Fruit fly (Drosophila melanogaster) whole organism, embryonic: ENCODE results near the gene CG9586.

Experiments used
- Adf1 ChIP-seq: fragments of 200-800 bp; sonication (Bioruptor generic); IDR thresholded peaks from 2 replicates; pipeline ENCODE4 v1.3.6; 2022; ENCODE audit warnings: missing biosample characterization, missing genetic modification characterization
- Bteb2 ChIP-seq: fragments of 200-800 bp; sonication (Bioruptor generic); optimal IDR thresholded peaks from 2 replicates; lab custom pipeline; 2016; ENCODE audit warnings: missing biosample characterization, missing genetic modification characterization
- CG10274 ChIP-seq: fragments of 200-800 bp; sonication (Bioruptor generic); optimal IDR thresholded peaks from 3 replicates; lab custom pipeline; 2017; ENCODE audit warnings: missing biosample characterization, mild to moderate bottlenecking, missing genetic modification characterization
- CG12299 ChIP-seq: fragments of 200-800 bp; sonication (Bioruptor generic); optimal IDR thresholded peaks from 2 replicates; lab custom pipeline; 2018; ENCODE audit warnings: missing biosample characterization, mild to moderate bottlenecking, missing genetic modification characterization
- CG13296 ChIP-seq: fragments of 200-800 bp; sonication (Bioruptor generic); optimal IDR thresholded peaks from 3 replicates; lab custom pipeline; 2018; ENCODE audit warnings: missing biosample characterization, mild to moderate bottlenecking, missing genetic modification characterization
- CG13424 ChIP-seq: fragments of 200-800 bp; sonication (Bioruptor generic); optimal IDR thresholded peaks from 2 replicates; lab custom pipeline; 2019; ENCODE audit warnings: missing biosample characterization, mild to moderate bottlenecking, missing genetic modification characterization, moderate library complexity
- CG13775 ChIP-seq: fragments of 200-800 bp; sonication (Bioruptor generic); optimal IDR thresholded peaks from 3 replicates; lab custom pipeline; 2017; ENCODE audit warnings: missing biosample characterization, mild to moderate bottlenecking, missing genetic modification characterization
- CG15479 ChIP-seq: fragments of 200-800 bp; sonication (Bioruptor generic); optimal IDR thresholded peaks from 3 replicates; lab custom pipeline; 2019; ENCODE audit warnings: missing biosample characterization, mild to moderate bottlenecking, missing genetic modification characterization, moderate library complexity
- CG17361 ChIP-seq: fragments of 200-800 bp; sonication (Bioruptor generic); IDR thresholded peaks from 3 replicates; pipeline ENCODE4 v1.3.6; 2022; ENCODE audit warnings: missing biosample characterization, missing genetic modification characterization
- CG2116 ChIP-seq: fragments of 200-800 bp; sonication (Bioruptor generic); optimal IDR thresholded peaks from 3 replicates; lab custom pipeline; 2018; ENCODE audit warnings: missing biosample characterization, mild to moderate bottlenecking, missing genetic modification characterization
- CG3163 ChIP-seq: fragments of 200-800 bp; sonication (Bioruptor generic); optimal IDR thresholded peaks from 3 replicates; lab custom pipeline; 2016; ENCODE audit warnings: missing biosample characterization, missing genetic modification characterization
- CG34422 ChIP-seq: fragments of 200-800 bp; sonication (Bioruptor generic); IDR thresholded peaks from 3 replicates; pipeline ENCODE4 v1.3.6; 2022; ENCODE audit warnings: missing biosample characterization, missing genetic modification characterization
- CG4404 ChIP-seq: fragments of 200-800 bp; sonication (Bioruptor generic); IDR thresholded peaks from 2 replicates; pipeline ENCODE4 v1.3.6; 2022; ENCODE audit warnings: missing biosample characterization, missing genetic modification characterization
- CG4707 ChIP-seq: fragments of 200-800 bp; sonication (Bioruptor generic); optimal IDR thresholded peaks from 2 replicates; lab custom pipeline; 2018; ENCODE audit warnings: missing biosample characterization, mild to moderate bottlenecking, missing genetic modification characterization, moderate library complexity
- CG5180 ChIP-seq: fragments of 200-800 bp; sonication (Bioruptor generic); optimal IDR thresholded peaks from 3 replicates; lab custom pipeline; 2017; ENCODE audit warnings: missing biosample characterization, missing genetic modification characterization, mild to moderate bottlenecking, moderate library complexity, missing genetic modification reagents
- CG7556 ChIP-seq: fragments of 200-800 bp; sonication (Bioruptor generic); optimal IDR thresholded peaks from 2 replicates; lab custom pipeline; 2017; ENCODE audit warnings: missing biosample characterization, mild to moderate bottlenecking, missing genetic modification characterization
- CG7839 ChIP-seq: fragments of 200-800 bp; sonication (Bioruptor generic); optimal IDR thresholded peaks from 3 replicates; lab custom pipeline; 2018; ENCODE audit warnings: missing biosample characterization, mild to moderate bottlenecking, missing genetic modification characterization, moderate library complexity
- CG8765 ChIP-seq: fragments of 200-800 bp; sonication (Bioruptor generic); IDR thresholded peaks from 2 replicates; pipeline ENCODE4 v1.3.6; 2022; ENCODE audit warnings: missing biosample characterization, missing genetic modification characterization
- CG8944 ChIP-seq: fragments of 200-800 bp; sonication (Bioruptor generic); optimal IDR thresholded peaks from 3 replicates; lab custom pipeline; 2016; ENCODE audit warnings: missing biosample characterization, missing genetic modification characterization
- CG9215 ChIP-seq: fragments of 200-800 bp; sonication (Bioruptor generic); IDR thresholded peaks from 2 replicates; pipeline ENCODE4 v1.3.6; 2022; ENCODE audit warnings: missing biosample characterization, missing genetic modification characterization
- CG9797 ChIP-seq: fragments of 200-800 bp; sonication (Bioruptor generic); optimal IDR thresholded peaks from 3 replicates; lab custom pipeline; 2018; ENCODE audit warnings: missing biosample characterization, mild to moderate bottlenecking, missing genetic modification characterization
- Deaf1 ChIP-seq: fragments of 200-800 bp; optimal IDR thresholded peaks from 3 replicates; lab custom pipeline; 2019; ENCODE audit warnings: missing biosample characterization, mild to moderate bottlenecking, missing genetic modification characterization, moderate library complexity
- Dip2 ChIP-seq: fragments of 200-800 bp; sonication (Bioruptor generic); IDR thresholded peaks from 2 replicates; pipeline ENCODE4 v1.3.6; 2022; ENCODE audit warnings: missing biosample characterization, missing genetic modification characterization
- Doc2 ChIP-seq: fragments of 200-800 bp; sonication (Bioruptor generic); IDR thresholded peaks from 2 replicates; pipeline ENCODE4 v1.3.6; 2022; ENCODE audit warnings: missing biosample characterization, missing genetic modification characterization
- Drgx ChIP-seq: fragments of 200-800 bp; sonication (Bioruptor generic); IDR thresholded peaks from 2 replicates; pipeline ENCODE4 v1.3.6; 2022; ENCODE audit warnings: missing biosample characterization, missing genetic modification characterization
- Fer1 ChIP-seq: fragments of 200-800 bp; sonication (Bioruptor generic); optimal IDR thresholded peaks from 2 replicates; lab custom pipeline; 2017; ENCODE audit warnings: missing biosample characterization, mild to moderate bottlenecking, missing genetic modification characterization
- Fer2 ChIP-seq: fragments of 200-800 bp; sonication (Bioruptor generic); optimal IDR thresholded peaks from 2 replicates; lab custom pipeline; 2018; ENCODE audit warnings: missing biosample characterization, mild to moderate bottlenecking, missing genetic modification characterization, moderate library complexity
- HHEX ChIP-seq: fragments of 200-800 bp; sonication (Bioruptor generic); optimal IDR thresholded peaks from 3 replicates; lab custom pipeline; 2017; ENCODE audit warnings: missing biosample characterization, mild to moderate bottlenecking, missing genetic modification characterization, missing genetic modification reagents
- HLH3B ChIP-seq: fragments of 200-800 bp; sonication (Bioruptor generic); IDR thresholded peaks from 2 replicates; pipeline ENCODE4 v1.3.6; 2022; ENCODE audit warnings: missing biosample characterization, missing genetic modification characterization
- Hmr ChIP-seq: fragments of 200-800 bp; sonication (Bioruptor generic); optimal IDR thresholded peaks from 3 replicates; lab custom pipeline; 2017; ENCODE audit warnings: mild to moderate bottlenecking, missing biosample characterization, missing genetic modification reagents, missing genetic modification characterization
- Mrtf ChIP-seq: fragments of 200-800 bp; sonication (Bioruptor generic); IDR thresholded peaks from 3 replicates; pipeline ENCODE4 v1.3.6; 2022; ENCODE audit warnings: missing biosample characterization, missing genetic modification characterization
- NC2α ChIP-seq: fragments of 200-800 bp; sonication (Bioruptor generic); optimal IDR thresholded peaks from 2 replicates; lab custom pipeline; 2016; ENCODE audit warnings: missing biosample characterization, missing genetic modification characterization
- Oli ChIP-seq: fragments of 200-800 bp; sonication (Bioruptor generic); optimal IDR thresholded peaks from 2 replicates; lab custom pipeline; 2018; ENCODE audit warnings: missing biosample characterization, mild to moderate bottlenecking, missing genetic modification characterization, moderate library complexity
- Side ChIP-seq: fragments of 200-800 bp; sonication (Bioruptor generic); optimal IDR thresholded peaks from 2 replicates; lab custom pipeline; 2016; ENCODE audit warnings: missing biosample characterization, missing genetic modification characterization
- Sin3A ChIP-seq: fragments of >200 bp; optimal IDR thresholded peaks from 2 replicates; lab custom pipeline; 2018
- Sox102F ChIP-seq: fragments of 200-800 bp; sonication (Bioruptor generic); optimal IDR thresholded peaks from 2 replicates; lab custom pipeline; 2018; ENCODE audit warnings: missing biosample characterization, mild to moderate bottlenecking, missing genetic modification characterization, moderate library complexity
- amos ChIP-seq: fragments of 200-800 bp; sonication (Bioruptor generic); IDR thresholded peaks from 2 replicates; pipeline ENCODE4 v1.3.6; 2022; ENCODE audit warnings: missing biosample characterization, missing genetic modification characterization; ENCODE audit not compliant: partially characterized antibody
- bowl ChIP-seq: fragments of 200-800 bp; sonication (Bioruptor generic); IDR thresholded peaks from 2 replicates; pipeline ENCODE4 v1.3.6; 2022; ENCODE audit warnings: missing biosample characterization, missing genetic modification characterization
- bsh ChIP-seq, 2 experiments: fragments of 200-800 bp; sonication (Bioruptor generic); optimal IDR thresholded peaks; 2 replicates each; lab custom pipeline; 2017 to 2018; ENCODE audit warnings: mild to moderate bottlenecking in 2 of 2, missing biosample characterization in 2 of 2, missing genetic modification characterization in 2 of 2, moderate library complexity in 1 of 2
- cas ChIP-seq: fragments of 200-800 bp; sonication (Bioruptor generic); IDR thresholded peaks from 2 replicates; pipeline ENCODE4 v1.3.6; 2022; ENCODE audit warnings: missing biosample characterization, missing genetic modification characterization
- da ChIP-seq: fragments of 200-800 bp; sonication (Bioruptor generic); optimal IDR thresholded peaks from 2 replicates; lab custom pipeline; 2016; ENCODE audit warnings: missing biosample characterization, missing genetic modification characterization
- dimm ChIP-seq: fragments of 200-800 bp; sonication (Bioruptor generic); IDR thresholded peaks from 2 replicates; pipeline ENCODE4 v1.3.6; 2022; ENCODE audit warnings: missing biosample characterization, missing genetic modification characterization
- dmrt99B ChIP-seq: fragments of 200-800 bp; sonication (Bioruptor generic); optimal IDR thresholded peaks from 2 replicates; lab custom pipeline; 2018; ENCODE audit warnings: missing biosample characterization, mild to moderate bottlenecking, missing genetic modification characterization, moderate library complexity
- gem ChIP-seq: fragments of 200-800 bp; sonication (Bioruptor generic); optimal IDR thresholded peaks from 2 replicates; lab custom pipeline; 2019; ENCODE audit warnings: missing biosample characterization, mild to moderate bottlenecking, missing genetic modification characterization, moderate library complexity
- h ChIP-seq: fragments of >200 bp; optimal IDR thresholded peaks from 2 replicates; lab custom pipeline; 2017
- her ChIP-seq: fragments of 200-800 bp; sonication (Bioruptor generic); optimal IDR thresholded peaks from 2 replicates; lab custom pipeline; 2016; ENCODE audit warnings: missing biosample characterization, missing genetic modification characterization
- nmo ChIP-seq: fragments of 200-800 bp; sonication (Bioruptor generic); optimal IDR thresholded peaks from 2 replicates; lab custom pipeline; 2018; ENCODE audit warnings: missing biosample characterization, mild to moderate bottlenecking, missing genetic modification characterization, moderate library complexity
- ranshi ChIP-seq: fragments of 200-800 bp; sonication (Bioruptor generic); IDR thresholded peaks from 2 replicates; pipeline ENCODE4 v1.3.6; 2022; ENCODE audit warnings: missing biosample characterization, missing genetic modification characterization
- stc ChIP-seq: fragments of 200-800 bp; sonication (Bioruptor generic); IDR thresholded peaks from 2 replicates; pipeline ENCODE4 v1.3.6; 2022; ENCODE audit warnings: missing biosample characterization, missing genetic modification characterization
- tna ChIP-seq: fragments of 200-800 bp; sonication (Bioruptor generic); IDR thresholded peaks from 2 replicates; pipeline ENCODE4 v1.3.6; 2022; ENCODE audit warnings: missing biosample characterization, missing genetic modification characterization; ENCODE audit not compliant: partially characterized antibody
- zfh1 ChIP-seq: fragments of 200-800 bp; sonication (Bioruptor generic); IDR thresholded peaks from 3 replicates; pipeline ENCODE4 v1.3.6; 2022; ENCODE audit warnings: missing biosample characterization, missing genetic modification characterization

CG9586 gene

DNA sequence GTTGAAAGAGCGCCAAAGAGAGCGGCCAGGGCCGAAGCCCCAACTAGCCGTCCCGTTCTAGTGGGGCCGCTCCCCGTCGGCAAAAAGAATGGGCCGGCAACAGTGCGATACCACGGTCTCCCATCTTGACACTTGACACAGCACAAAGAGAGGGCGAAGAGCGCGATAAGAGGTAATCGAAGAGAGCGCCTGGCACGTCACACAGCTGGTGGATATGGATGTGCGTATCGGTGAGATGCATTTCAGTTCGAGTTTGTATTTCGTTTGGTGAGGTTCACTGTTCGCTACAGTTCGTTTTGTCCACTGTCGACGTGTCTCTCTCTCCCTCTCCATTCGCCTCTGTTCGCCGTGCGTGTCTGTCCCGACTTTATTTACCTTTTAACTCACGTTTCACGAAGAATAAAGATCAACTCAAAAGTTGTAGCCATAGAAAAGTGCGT is 9.8 kb upstream of the CG9586 start (continued):
- no peak for TF ChIP-seq dmrt99B (tag; lab: Kevin White, UChicago)
- no peak for TF ChIP-seq CG8944 (GFP tag; lab: Kevin White, UChicago)
- TF ChIP-seq HHEX (GFP tag; lab: Kevin White, UChicago): peak; percentile 44
- no peak for TF ChIP-seq cas (GFP tag; lab: Robert Waterston, UW)
- no peak for TF ChIP-seq CG9797 (GFP tag; lab: Kevin White, UChicago)
- no peak for TF ChIP-seq h (lab: Kevin White, UChicago)
- TF ChIP-seq CG10274: no peak
- peak; percentile 60 for TF ChIP-seq Deaf1
- TF ChIP-seq CG8765 (GFP tag; lab: Robert Waterston, UW): peak; percentile 74; the same call in 1 of the 2 replicates
- peak; percentile 33 for TF ChIP-seq CG4707 (GFP tag; lab: Kevin White, UChicago)
- TF ChIP-seq CG13296 (GFP tag; lab: Kevin White, UChicago): peak; percentile 42
- TF ChIP-seq CG7556 (GFP tag; lab: Kevin White, UChicago): peak; percentile 9
- no peak for TF ChIP-seq Oli
- TF ChIP-seq CG7839 (tag; lab: Kevin White, UChicago): peak; percentile 22
- peak; percentile 57 for TF ChIP-seq Hmr (GFP tag; lab: Kevin White, UChicago)
- peak; percentile 2 for TF ChIP-seq CG13424
- TF ChIP-seq CG17361: no peak
- TF ChIP-seq zfh1 (GFP tag; lab: Robert Waterston, UW): peak; percentile 53; the same call in 1 of the 3 replicates
- peak; percentile 100 for TF ChIP-seq CG3163
- TF ChIP-seq Sin3A (lab: Kevin White, UChicago): no peak
- TF ChIP-seq tna (GFP tag; lab: Robert Waterston, UW): no peak
- TF ChIP-seq CG5180 (GFP tag; lab: Kevin White, UChicago): no peak
- no peak for TF ChIP-seq gem (tag; lab: Kevin White, UChicago)
- peak; percentile 56; the same call in 1 of the 2 replicates for TF ChIP-seq Adf1
- no peak for TF ChIP-seq Mrtf
- no peak for TF ChIP-seq Sox102F (GFP tag; lab: Kevin White, UChicago)
- TF ChIP-seq Doc2 (GFP tag; lab: Robert Waterston, UW): no peak
- TF ChIP-seq ranshi (GFP tag; lab: Robert Waterston, UW): no peak
- peak; percentile 81; the same call in 1 of the 3 replicates for TF ChIP-seq CG34422 (GFP tag; lab: Robert Waterston, UW)
- no peak for TF ChIP-seq Bteb2 (GFP tag; lab: Kevin White, UChicago)
- TF ChIP-seq CG4404 (GFP tag; lab: Robert Waterston, UW): no peak
- peak; percentile 16 for TF ChIP-seq NC2α (GFP tag; lab: Kevin White, UChicago)
- TF ChIP-seq dimm (GFP tag; lab: Robert Waterston, UW): no peak
- no peak for TF ChIP-seq da (GFP tag; lab: Kevin White, UChicago)
- peak; percentile 1 for TF ChIP-seq CG2116 (GFP tag; lab: Kevin White, UChicago)
- TF ChIP-seq bowl: peak; percentile 54; the same call in 1 of the 2 replicates
- no peak for TF ChIP-seq CG9215 (GFP tag; lab: Robert Waterston, UW)
- TF ChIP-seq CG13775: no peak
- peak; percentile 80 for TF ChIP-seq Drgx (GFP tag; lab: Robert Waterston, UW)
- peak; percentile 56 for TF ChIP-seq Side (GFP tag; lab: Kevin White, UChicago)
- peak; percentile 27; the same call in 1 of the 2 replicates for TF ChIP-seq HLH3B (GFP tag; lab: Robert Waterston, UW)
- TF ChIP-seq her (GFP tag; lab: Kevin White, UChicago): peak; percentile 28
- TF ChIP-seq CG15479 (GFP tag; lab: Kevin White, UChicago): no peak
- no peak for TF ChIP-seq Dip2 (GFP tag; lab: Robert Waterston, UW)
- TF ChIP-seq nmo (GFP tag; lab: Kevin White, UChicago): no peak
- no peak for TF ChIP-seq Fer2 (tag; lab: Kevin White, UChicago)
- peak in 1 of 2 experiments; percentile 70 for TF ChIP-seq bsh (GFP tag; optimal IDR thresholded peaks at IDR 0.05; lab: Kevin White, UChicago)
- peak; percentile 57; the same call in 1 of the 2 replicates for TF ChIP-seq stc (GFP tag; lab: Robert Waterston, UW)
- peak; percentile 68 for TF ChIP-seq Fer1
- TF ChIP-seq CG12299 (tag; lab: Kevin White, UChicago): peak; percentile 37
- no peak; the same call in 1 of the 2 replicates for TF ChIP-seq amos (GFP tag; lab: Robert Waterston, UW)
